Fruit fly (Drosophila melanogaster): ENCODE measurements around the gene hzg.

Gene hzg

DNA sequence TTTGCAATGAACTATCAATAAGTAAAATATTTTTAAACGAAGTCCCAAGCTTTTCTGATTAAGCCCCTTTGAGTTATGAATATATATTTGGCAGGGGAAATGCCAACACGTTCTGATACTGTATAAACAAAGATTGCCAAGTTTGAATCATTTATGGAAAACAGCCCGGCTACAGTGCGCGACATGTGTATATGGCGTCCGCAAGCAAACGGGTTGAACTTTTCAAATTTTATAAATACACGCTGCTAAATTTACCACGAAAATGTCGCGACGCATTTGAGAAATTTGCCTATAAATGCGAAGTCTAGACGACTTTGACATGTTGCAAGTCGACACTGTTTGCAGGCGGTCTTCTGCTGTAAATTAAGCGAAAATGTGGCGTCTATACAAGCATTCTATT is 43.5 kb upstream of the hzg start (continued):
- TF ChIP-seq Rel (GFP tag; optimal IDR thresholded peaks at IDR 0.05): no peak
- TF ChIP-seq Rel (tag; optimal IDR thresholded peaks at IDR 0.05): peak; percentile 22
- TF ChIP-seq br (GFP tag; optimal IDR thresholded peaks at IDR 0.05): peak; percentile 74

DNA sequence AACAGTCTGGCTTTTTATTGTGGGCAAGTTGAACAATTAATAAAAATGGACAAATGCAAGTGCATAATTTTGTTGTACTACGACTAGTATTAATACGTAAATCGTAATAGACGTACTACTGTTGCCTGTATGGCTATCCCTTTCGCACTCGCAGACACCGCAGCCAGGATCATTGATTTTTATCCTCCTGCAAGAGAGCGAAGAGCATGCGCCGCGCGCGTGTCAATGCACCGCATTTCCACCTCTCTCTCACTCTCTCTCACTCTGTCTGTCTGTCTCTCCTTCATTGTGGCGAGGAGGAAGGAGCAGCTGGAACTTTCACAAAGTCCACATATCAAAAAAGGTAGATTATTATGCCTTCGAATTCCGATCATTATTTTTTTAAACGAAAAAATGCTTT is 42.6 kb upstream of the hzg start:
- TF ChIP-seq CG32264 (GFP tag; optimal IDR thresholded peaks at IDR 0.05): no peak
- peak; percentile 74 for TF ChIP-seq Dif (GFP tag; optimal IDR thresholded peaks at IDR 0.05; ENCODE audit: partially characterized antibody)
- TF ChIP-seq pan (optimal IDR thresholded peaks at IDR 0.05): no peak
- peak in 1 of 2 experiments; percentile 32 for TF ChIP-seq dl (GFP tag; optimal IDR thresholded peaks at IDR 0.05; ENCODE audit: insufficient read depth in 1 of 2, partially characterized antibody in 2 of 2)

DNA sequence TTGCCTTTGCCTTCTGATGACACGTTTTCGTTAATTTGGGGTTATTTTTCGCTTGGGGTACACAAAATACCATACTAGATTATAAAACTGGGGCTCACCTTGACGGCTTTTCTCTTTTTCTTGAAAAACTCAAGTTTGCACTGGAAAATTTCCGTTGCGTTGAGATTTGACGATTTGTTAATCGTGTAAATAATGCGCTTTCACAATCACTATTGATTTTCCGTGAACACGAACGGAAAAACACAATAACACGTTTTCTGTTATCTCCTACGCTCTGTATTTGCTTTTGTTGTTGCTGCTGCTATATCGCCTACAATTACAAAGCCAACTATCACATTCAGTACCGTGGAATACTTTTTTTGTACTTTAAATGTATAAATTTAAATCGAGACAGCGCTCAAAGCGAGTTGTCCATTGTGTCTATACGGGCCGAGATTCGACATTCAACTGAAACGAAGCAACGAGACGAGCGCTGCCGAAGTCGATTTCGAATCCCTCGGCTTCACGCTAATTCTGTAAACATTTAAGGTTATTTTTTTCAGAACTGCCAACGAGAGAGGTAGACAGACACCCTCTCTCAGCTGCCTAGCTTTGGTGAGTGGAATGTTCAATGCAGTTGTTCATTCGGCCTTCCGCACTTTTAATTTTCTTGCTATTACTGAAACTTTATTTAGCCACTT is 42.0 kb upstream of the hzg start:
- TF ChIP-seq Vsx2 (GFP tag; optimal IDR thresholded peaks at IDR 0.05; ENCODE audit: partially characterized antibody): peak; percentile 90
- TF ChIP-seq jim (GFP tag; optimal IDR thresholded peaks at IDR 0.05): no peak
- peak; percentile 57 for TF ChIP-seq CrebA (GFP tag; optimal IDR thresholded peaks at IDR 0.05; ENCODE audit: borderline replicate concordance)
- peak; percentile 54 for TF ChIP-seq rgr (GFP tag; optimal IDR thresholded peaks at IDR 0.05)
- peak in 1 of 2 experiments; percentile 67 for TF ChIP-seq dl (GFP tag; optimal IDR thresholded peaks at IDR 0.05; ENCODE audit: insufficient read depth in 1 of 2, partially characterized antibody in 2 of 2)
- TF ChIP-seq sage (GFP tag; optimal IDR thresholded peaks at IDR 0.05): no peak
- peak; percentile 50 for TF ChIP-seq Hr83 (GFP tag; optimal IDR thresholded peaks at IDR 0.05; ENCODE audit: poor library complexity, severe bottlenecking)
- peak; percentile 85 for TF ChIP-seq Dif (GFP tag; optimal IDR thresholded peaks at IDR 0.05; ENCODE audit: partially characterized antibody)
- TF ChIP-seq br (GFP tag; optimal IDR thresholded peaks at IDR 0.05): peak; percentile 37
- peak; percentile 43 for TF ChIP-seq Hnf4 (GFP tag; optimal IDR thresholded peaks at IDR 0.05)
- no peak for TF ChIP-seq Rel (GFP tag; optimal IDR thresholded peaks at IDR 0.05)
- peak; percentile 74 for TF ChIP-seq Rel (tag; optimal IDR thresholded peaks at IDR 0.05)
- no peak for TF ChIP-seq Dfd (GFP tag; optimal IDR thresholded peaks at IDR 0.05)
- TF ChIP-seq brk (GFP tag; optimal IDR thresholded peaks at IDR 0.05): peak; percentile 60
- TF ChIP-seq OdsH (GFP tag; optimal IDR thresholded peaks at IDR 0.05): peak; percentile 41
- peak in 1 of 2 experiments; percentile 5 for TF ChIP-seq foxo (GFP tag; optimal IDR thresholded peaks at IDR 0.05)
- peak; percentile 14 for TF ChIP-seq tai (GFP tag; optimal IDR thresholded peaks at IDR 0.05)
- TF ChIP-seq Sp1 (GFP tag; optimal IDR thresholded peaks at IDR 0.05): peak; percentile 45
- no peak for TF ChIP-seq Abd-B (GFP tag; optimal IDR thresholded peaks at IDR 0.05)

DNA sequence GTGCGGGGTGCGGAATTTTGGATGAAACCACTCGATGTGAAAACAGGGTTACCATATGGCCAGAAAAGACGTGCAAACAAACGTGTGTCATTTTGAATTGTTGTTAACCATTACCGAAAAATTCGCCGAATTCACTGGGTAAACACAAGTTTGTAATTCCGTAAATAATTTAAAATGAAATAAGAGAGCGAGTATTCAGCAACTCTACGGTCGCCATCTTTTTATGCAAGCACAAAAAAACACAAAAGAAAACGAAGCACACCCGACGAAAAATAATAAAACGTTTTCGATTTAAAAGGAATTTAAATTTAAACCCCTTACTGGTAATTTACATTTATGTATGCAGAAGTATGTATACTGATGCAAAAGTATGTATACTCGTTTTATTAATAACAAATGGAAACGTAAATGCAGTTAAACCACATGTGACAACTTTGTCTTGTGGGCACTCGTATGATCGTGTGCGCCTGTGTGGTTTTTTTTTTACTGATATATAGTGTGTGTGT is 41.3 kb upstream of the hzg start:
- TF ChIP-seq CrebA (GFP tag; optimal IDR thresholded peaks at IDR 0.05; ENCODE audit: borderline replicate concordance): peak; percentile 96
- TF ChIP-seq HLH106 (tag; optimal IDR thresholded peaks at IDR 0.05): peak; percentile 96
- TF ChIP-seq jim (GFP tag; optimal IDR thresholded peaks at IDR 0.05): peak; percentile 2
- TF ChIP-seq Jra (GFP tag; optimal IDR thresholded peaks at IDR 0.05): peak; percentile 91
- peak; percentile 95 for TF ChIP-seq CG32264 (GFP tag; optimal IDR thresholded peaks at IDR 0.05)
- no peak for TF ChIP-seq Dfd (GFP tag; optimal IDR thresholded peaks at IDR 0.05)
- TF ChIP-seq foxo (GFP tag; optimal IDR thresholded peaks at IDR 0.05): peak; percentile 88 to 97
- TF ChIP-seq rgr (GFP tag; optimal IDR thresholded peaks at IDR 0.05): peak; percentile 98
- TF ChIP-seq CG9705 (GFP tag; optimal IDR thresholded peaks at IDR 0.05): peak; percentile 87
- TF ChIP-seq Abd-B (GFP tag; optimal IDR thresholded peaks at IDR 0.05): no peak
- TF ChIP-seq brk (GFP tag; optimal IDR thresholded peaks at IDR 0.05): peak; percentile 98
- TF ChIP-seq Sp1 (GFP tag; optimal IDR thresholded peaks at IDR 0.05): peak; percentile 97
- TF ChIP-seq dmrt93B (GFP tag; optimal IDR thresholded peaks at IDR 0.05): peak; percentile 71
- no peak for TF ChIP-seq usp (GFP tag; optimal IDR thresholded peaks at IDR 0.05)
- TF ChIP-seq psq (GFP tag; optimal IDR thresholded peaks at IDR 0.05): peak; percentile 95
- peak; percentile 82 for TF ChIP-seq Mio (GFP tag; optimal IDR thresholded peaks at IDR 0.05)
- no peak for TF ChIP-seq Dif (GFP tag; optimal IDR thresholded peaks at IDR 0.05; ENCODE audit: partially characterized antibody)
- TF ChIP-seq woc (GFP tag; optimal IDR thresholded peaks at IDR 0.05): peak; percentile 99
- TF ChIP-seq ey (GFP tag; optimal IDR thresholded peaks at IDR 0.05): peak; percentile 97
- TF ChIP-seq OdsH (GFP tag; optimal IDR thresholded peaks at IDR 0.05): peak; percentile 97
- TF ChIP-seq Hnf4 (GFP tag; optimal IDR thresholded peaks at IDR 0.05): peak; percentile 95
- peak; percentile 50 for TF ChIP-seq GATAd (GFP tag; optimal IDR thresholded peaks at IDR 0.05)
- peak; percentile 94 for TF ChIP-seq Rel (GFP tag; optimal IDR thresholded peaks at IDR 0.05)
- peak; percentile 94 for TF ChIP-seq Rel (tag; optimal IDR thresholded peaks at IDR 0.05)
- peak; percentile 90 for TF ChIP-seq dsf (GFP tag; optimal IDR thresholded peaks at IDR 0.05; ENCODE audit: borderline replicate concordance)
- TF ChIP-seq pan (optimal IDR thresholded peaks at IDR 0.05): no peak
- peak; percentile 90 for TF ChIP-seq tai (GFP tag; optimal IDR thresholded peaks at IDR 0.05)
- TF ChIP-seq Hr83 (GFP tag; optimal IDR thresholded peaks at IDR 0.05; ENCODE audit: poor library complexity, severe bottlenecking): peak; percentile 69
- peak; percentile 94 for TF ChIP-seq sage (GFP tag; optimal IDR thresholded peaks at IDR 0.05)
- peak; percentile 97 for TF ChIP-seq fru (GFP tag; optimal IDR thresholded peaks at IDR 0.05)
- TF ChIP-seq br (GFP tag; optimal IDR thresholded peaks at IDR 0.05): peak; percentile 98
- peak; percentile 98 for TF ChIP-seq h (GFP tag; optimal IDR thresholded peaks at IDR 0.05)
- TF ChIP-seq Hr78 (GFP tag; optimal IDR thresholded peaks at IDR 0.05): no peak
- peak; percentile 95 for TF ChIP-seq sv (GFP tag; optimal IDR thresholded peaks at IDR 0.05)
- TF ChIP-seq dl (GFP tag; optimal IDR thresholded peaks at IDR 0.05; ENCODE audit: insufficient read depth in 1 of 2, partially characterized antibody in 2 of 2): no peak

Data from whole organism, wandering third instar larva.